Worm (Caenorhabditis elegans) whole organism, mixed stage, embryonic: ENCODE data around the gene fbxc-47.

Experiments
- M03D4.4 ChIP-seq: sonication (generic microtip); optimal IDR thresholded peaks from 2 replicates; lab custom pipeline; 2017; ENCODE audit warnings: mild to moderate bottlenecking, missing genetic modification characterization, missing compliant biosample characterization
- bed-3 ChIP-seq: fragments of 200-800 bp; sonication (Bioruptor generic); optimal IDR thresholded peaks from 3 replicates; lab custom pipeline; 2018; ENCODE audit warnings: mild to moderate bottlenecking, missing genetic modification characterization, moderate library complexity, missing compliant biosample characterization
- blmp-1 ChIP-seq: fragments of 150-350 bp; optimal IDR thresholded peaks from 2 replicates; lab custom pipeline; 2014; ENCODE audit warnings: missing biosample characterization, missing genetic modification characterization
- ceh-39 ChIP-seq: fragments of 150-350 bp; optimal IDR thresholded peaks from 2 replicates; lab custom pipeline; 2014; ENCODE audit warnings: missing biosample characterization, missing genetic modification characterization
- ceh-83 ChIP-seq: fragments of 200-800 bp; sonication (Bioruptor generic); optimal IDR thresholded peaks from 2 replicates; lab custom pipeline; 2018; ENCODE audit warnings: mild to moderate bottlenecking, missing genetic modification characterization, missing compliant biosample characterization
- ces-1 ChIP-seq: fragments of 150-350 bp; optimal IDR thresholded peaks from 2 replicates; lab custom pipeline; 2014; ENCODE audit warnings: missing biosample characterization, missing genetic modification reagents, missing genetic modification characterization
- cnd-1 ChIP-seq: fragments of 200-800 bp; sonication (Bioruptor generic); optimal IDR thresholded peaks from 2 replicates; lab custom pipeline; 2018; ENCODE audit warnings: mild to moderate bottlenecking, missing genetic modification characterization, missing compliant biosample characterization
- drap-1 ChIP-seq: fragments of 200-800 bp; sonication (Bioruptor generic); optimal IDR thresholded peaks from 3 replicates; lab custom pipeline; 2018; ENCODE audit warnings: mild to moderate bottlenecking, missing genetic modification characterization, missing compliant biosample characterization
- elt-1 ChIP-seq: sonication (generic microtip); optimal IDR thresholded peaks from 2 replicates; lab custom pipeline; 2017; ENCODE audit warnings: missing genetic modification characterization, mild to moderate bottlenecking, missing compliant biosample characterization, antibody characterized with exemption, moderate library complexity, borderline replicate concordance; ENCODE audit not compliant: insufficient read depth
- elt-3 ChIP-seq: fragments of 150-350 bp; optimal IDR thresholded peaks from 2 replicates; lab custom pipeline; 2014; ENCODE audit warnings: missing biosample characterization, missing genetic modification characterization
- flh-1 ChIP-seq: fragments of 200-800 bp; sonication (Bioruptor generic); optimal IDR thresholded peaks from 2 replicates; lab custom pipeline; 2018; ENCODE audit warnings: mild to moderate bottlenecking, missing genetic modification characterization, moderate library complexity, missing compliant biosample characterization
- ham-2 ChIP-seq: fragments of 200-800 bp; sonication (Bioruptor generic); optimal IDR thresholded peaks from 2 replicates; lab custom pipeline; 2018; ENCODE audit warnings: mild to moderate bottlenecking, missing genetic modification characterization, missing compliant biosample characterization
- hlh-1 ChIP-seq: fragments of 150-350 bp; optimal IDR thresholded peaks from 2 replicates; lab custom pipeline; 2014; ENCODE audit warnings: missing biosample characterization, missing genetic modification reagents, missing genetic modification characterization
- lin-13 ChIP-seq: fragments of 150-350 bp; optimal IDR thresholded peaks from 2 replicates; lab custom pipeline; 2014; ENCODE audit warnings: missing biosample characterization, missing genetic modification characterization
- lin-32 ChIP-seq: fragments of 200-800 bp; sonication (Bioruptor generic); optimal IDR thresholded peaks from 2 replicates; lab custom pipeline; 2018; ENCODE audit warnings: mild to moderate bottlenecking, missing genetic modification characterization, missing compliant biosample characterization
- lsy-2 ChIP-seq: fragments of 150-350 bp; optimal IDR thresholded peaks from 2 replicates; lab custom pipeline; 2014; ENCODE audit warnings: missing biosample characterization, missing genetic modification characterization
- mab-5 ChIP-seq: fragments of 150-350 bp; optimal IDR thresholded peaks from 2 replicates; lab custom pipeline; 2014; ENCODE audit warnings: missing biosample characterization, missing genetic modification characterization
- mep-1 ChIP-seq: fragments of 150-350 bp; optimal IDR thresholded peaks from 2 replicates; lab custom pipeline; 2017; ENCODE audit warnings: missing biosample characterization, missing genetic modification reagents, missing genetic modification characterization, inconsistent platforms
- mls-2 ChIP-seq: sonication (generic microtip); optimal IDR thresholded peaks from 2 replicates; lab custom pipeline; 2016; ENCODE audit warnings: mild to moderate bottlenecking, missing genetic modification characterization, moderate library complexity, missing compliant biosample characterization
- nhr-12 ChIP-seq: fragments of 150-350 bp; optimal IDR thresholded peaks from 2 replicates; lab custom pipeline; 2014; ENCODE audit warnings: missing biosample characterization, missing genetic modification characterization
- nhr-2 ChIP-seq: fragments of 150-350 bp; optimal IDR thresholded peaks from 2 replicates; lab custom pipeline; 2014; ENCODE audit warnings: missing biosample characterization, missing genetic modification characterization
- nhr-237 ChIP-seq: fragments of 150-350 bp; optimal IDR thresholded peaks from 2 replicates; lab custom pipeline; 2014; ENCODE audit warnings: missing biosample characterization, missing genetic modification characterization
- nhr-28 ChIP-seq: fragments of 150-350 bp; optimal IDR thresholded peaks from 2 replicates; lab custom pipeline; 2014; ENCODE audit warnings: missing biosample characterization, missing genetic modification characterization
- nhr-76 ChIP-seq: sonication (generic microtip); optimal IDR thresholded peaks from 2 replicates; lab custom pipeline; 2017; ENCODE audit warnings: missing biosample characterization, missing genetic modification characterization
- pha-4 ChIP-seq: fragments of 150-350 bp; optimal IDR thresholded peaks from 2 replicates; lab custom pipeline; 2018; ENCODE audit warnings: missing biosample characterization, missing genetic modification reagents, missing genetic modification characterization
- sem-2 ChIP-seq: fragments of 200-800 bp; sonication (Bioruptor generic); optimal IDR thresholded peaks from 2 replicates; lab custom pipeline; 2018; ENCODE audit warnings: mild to moderate bottlenecking, missing genetic modification characterization, missing compliant biosample characterization
- snpc-4 ChIP-seq: fragments of 150-350 bp; optimal IDR thresholded peaks from 2 replicates; lab custom pipeline; 2014; ENCODE audit warnings: missing biosample characterization, missing genetic modification characterization
- sptf-1 ChIP-seq: sonication (generic microtip); optimal IDR thresholded peaks from 2 replicates; lab custom pipeline; 2017; ENCODE audit warnings: mild to moderate bottlenecking, missing genetic modification characterization, moderate library complexity, missing compliant biosample characterization
- tbx-8 ChIP-seq: fragments of 200-800 bp; sonication (Bioruptor generic); optimal IDR thresholded peaks from 2 replicates; lab custom pipeline; 2018; ENCODE audit warnings: mild to moderate bottlenecking, missing genetic modification characterization, moderate library complexity, missing compliant biosample characterization
- unc-120 ChIP-seq: sonication (generic microtip); optimal IDR thresholded peaks from 2 replicates; lab custom pipeline; 2017; ENCODE audit warnings: missing genetic modification characterization, missing compliant biosample characterization; ENCODE audit not compliant: poor library complexity, severe bottlenecking
- unc-39 ChIP-seq: fragments of 150-350 bp; optimal IDR thresholded peaks from 2 replicates; lab custom pipeline; 2014; ENCODE audit warnings: missing biosample characterization, missing genetic modification characterization
- unc-62 ChIP-seq: fragments of 150-350 bp; optimal IDR thresholded peaks from 2 replicates; lab custom pipeline; 2014; ENCODE audit warnings: missing biosample characterization, missing genetic modification reagents, missing genetic modification characterization
- ztf-11 ChIP-seq: fragments of 150-350 bp; optimal IDR thresholded peaks from 2 replicates; lab custom pipeline; 2014; ENCODE audit warnings: missing biosample characterization, missing genetic modification characterization

fbxc-47 gene

ce11 chrIV:3824720-3825119 lies 19.4 kb downstream of the fbxc-47 start:
- TF ChIP-seq lin-32 (peak; percentile 40), bed-3 (GFP tag; lab: Kevin White, UChicago) (no peak), ces-1 (peak; percentile 96), unc-120 (tag; lab: Kevin White, UChicago) (peak; percentile 50), elt-1 (tag; lab: Kevin White, UChicago) (no peak), mls-2 (peak; percentile 54), ceh-39 (peak; percentile 48), mab-5 (no peak), nhr-237 (tag; lab: Kevin White, UChicago) (peak; percentile 9), hlh-1 (tag; lab: Kevin White, UChicago) (peak; percentile 53), lsy-2 (tag; lab: Kevin White, UChicago) (no peak), nhr-28 (tag; lab: Kevin White, UChicago) (no peak), ceh-83 (no peak), unc-62 (GFP tag; lab: Kevin White, UChicago) (peak; percentile 39), sptf-1 (tag; lab: Kevin White, UChicago) (peak; percentile 40), drap-1 (GFP tag; lab: Kevin White, UChicago) (no peak), nhr-2 (peak; percentile 45), M03D4.4 (tag; lab: Kevin White, UChicago) (peak; percentile 16), pha-4 (tag; lab: Kevin White, UChicago) (peak; percentile 60), ztf-11 (tag; lab: Kevin White, UChicago) (no peak), blmp-1 (tag; lab: Kevin White, UChicago) (no peak), mep-1 (tag; lab: Kevin White, UChicago) (peak; percentile 25), nhr-76 (tag; lab: Kevin White, UChicago) (no peak), lin-13 (peak; percentile 52), ham-2 (GFP tag; lab: Kevin White, UChicago) (no peak), flh-1 (no peak), sem-2 (GFP tag; lab: Kevin White, UChicago) (no peak), nhr-12 (tag; lab: Kevin White, UChicago) (no peak), tbx-8 (GFP tag; lab: Kevin White, UChicago) (no peak), unc-39 (tag; lab: Kevin White, UChicago) (no peak)

ce11 chrIV:3825388-3825787 lies 20.1 kb downstream of the fbxc-47 start:
- TF ChIP-seq hlh-1 (tag; lab: Kevin White, UChicago) (peak; percentile 56), unc-62 (GFP tag; lab: Kevin White, UChicago) (peak; percentile 66), flh-1 (no peak), ham-2 (GFP tag; lab: Kevin White, UChicago) (peak; percentile 31), elt-3 (tag; lab: Kevin White, UChicago) (no peak), sem-2 (GFP tag; lab: Kevin White, UChicago) (no peak), nhr-237 (tag; lab: Kevin White, UChicago) (no peak), bed-3 (GFP tag; lab: Kevin White, UChicago) (no peak), ceh-39 (no peak), M03D4.4 (tag; lab: Kevin White, UChicago) (no peak), ztf-11 (tag; lab: Kevin White, UChicago) (no peak), elt-1 (tag; lab: Kevin White, UChicago) (peak; percentile 84), tbx-8 (GFP tag; lab: Kevin White, UChicago) (no peak), pha-4 (tag; lab: Kevin White, UChicago) (no peak), lsy-2 (tag; lab: Kevin White, UChicago) (no peak), snpc-4 (tag; lab: Kevin White, UChicago) (no peak), lin-32 (no peak), ceh-83 (no peak), sptf-1 (tag; lab: Kevin White, UChicago) (no peak), ces-1 (no peak), mls-2 (no peak), nhr-76 (tag; lab: Kevin White, UChicago) (no peak), drap-1 (GFP tag; lab: Kevin White, UChicago) (no peak), unc-120 (tag; lab: Kevin White, UChicago) (no peak), nhr-12 (tag; lab: Kevin White, UChicago) (no peak), mep-1 (tag; lab: Kevin White, UChicago) (no peak), nhr-2 (peak; percentile 4), unc-39 (tag; lab: Kevin White, UChicago) (no peak)

ce11 chrIV:3826590-3827128 lies 21.3 kb downstream of the fbxc-47 start, which contains the start of gene F28F9.3:
Gene F28F9.3, plus strand, starts transcription at chrIV:3826890.
- TF ChIP-seq ceh-39 (no peak), ztf-11 (tag; lab: Kevin White, UChicago) (no peak), flh-1 (no peak), cnd-1 (no peak), elt-1 (tag; lab: Kevin White, UChicago) (peak; percentile 66)
